Worm (Caenorhabditis elegans) whole organism, L3 larva: Measurements from ENCODE around the gene tctn-1.

Source experiments
- egl-27 ChIP-seq: sonication (generic microtip); optimal IDR thresholded peaks from 4 replicates; lab custom pipeline; 2017; ENCODE audit warnings: missing biosample characterization, missing genetic modification reagents, missing genetic modification characterization
- jun-1 ChIP-seq: fragments of 150-350 bp; optimal IDR thresholded peaks from 2 replicates; lab custom pipeline; 2014; ENCODE audit warnings: missing biosample characterization, missing genetic modification reagents, missing genetic modification characterization
- lin-15B ChIP-seq: fragments of 150-350 bp; optimal IDR thresholded peaks from 2 replicates; lab custom pipeline; 2014; ENCODE audit warnings: missing biosample characterization, missing genetic modification characterization
- nfya-1 ChIP-seq: sonication (generic microtip); optimal IDR thresholded peaks from 2 replicates; lab custom pipeline; 2017; ENCODE audit warnings: missing genetic modification characterization, mild to moderate bottlenecking, missing compliant biosample characterization, antibody characterized with exemption, moderate library complexity; ENCODE audit not compliant: insufficient read depth
- nhr-43 ChIP-seq: sonication (generic microtip); optimal IDR thresholded peaks from 2 replicates; lab custom pipeline; 2016; ENCODE audit warnings: mild to moderate bottlenecking, missing genetic modification characterization, missing compliant biosample characterization; ENCODE audit not compliant: poor library complexity, severe bottlenecking

ce11 chrIV:4789445-4789844 lies 41.8 kb upstream of the tctn-1 start, which contains the start of gene R11E3.1:
- TF ChIP-seq nhr-43 (tag; lab: Kevin White, UChicago) (no peak), jun-1 (tag; lab: Kevin White, UChicago) (no peak), nfya-1 (tag; lab: Kevin White, UChicago) (no peak), lin-15B (tag; lab: Kevin White, UChicago) (no peak), egl-27 (tag; lab: Kevin White, UChicago) (no peak)
